Fruit fly (Drosophila melanogaster) whole organism, embryonic: ENCODE data around the gene CG43078.

Experiments
- Abd-B ChIP-seq: fragments of 200-800 bp; sonication (Bioruptor generic); optimal IDR thresholded peaks from 2 replicates; lab custom pipeline; 2018; ENCODE audit warnings: missing biosample characterization, mild to moderate bottlenecking, missing genetic modification characterization, moderate library complexity
- Asciz ChIP-seq: fragments of 200-800 bp; sonication (Bioruptor generic); optimal IDR thresholded peaks from 2 replicates; lab custom pipeline; 2017; ENCODE audit warnings: missing biosample characterization, mild to moderate bottlenecking, missing genetic modification characterization, missing genetic modification reagents
- Atf3 ChIP-seq: fragments of 200-800 bp; sonication (Bioruptor generic); optimal IDR thresholded peaks from 3 replicates; lab custom pipeline; 2016; ENCODE audit warnings: missing biosample characterization, missing genetic modification characterization
- Awh ChIP-seq: fragments of 200-800 bp; sonication (Bioruptor generic); IDR thresholded peaks from 2 replicates; pipeline ENCODE4, ENCODE4 v1.3.6; 2022; ENCODE audit warnings: missing biosample characterization, missing genetic modification characterization
- BtbVII ChIP-seq: fragments of 200-800 bp; sonication (Bioruptor generic); optimal IDR thresholded peaks from 3 replicates; lab custom pipeline; 2017; ENCODE audit warnings: missing biosample characterization, mild to moderate bottlenecking, missing genetic modification characterization
- CG12942 ChIP-seq: fragments of 200-800 bp; sonication (Bioruptor generic); optimal IDR thresholded peaks from 3 replicates; lab custom pipeline; 2016; ENCODE audit warnings: missing biosample characterization, missing genetic modification characterization
- CG13424 ChIP-seq: fragments of 200-800 bp; sonication (Bioruptor generic); optimal IDR thresholded peaks from 2 replicates; lab custom pipeline; 2019; ENCODE audit warnings: missing biosample characterization, mild to moderate bottlenecking, missing genetic modification characterization, moderate library complexity
- CG14710 ChIP-seq: fragments of 200-800 bp; sonication (Bioruptor generic); optimal IDR thresholded peaks from 3 replicates; lab custom pipeline; 2019; ENCODE audit warnings: missing biosample characterization, mild to moderate bottlenecking, missing genetic modification characterization, moderate library complexity
- CG15514 ChIP-seq: fragments of 200-800 bp; sonication (Bioruptor generic); optimal IDR thresholded peaks from 3 replicates; lab custom pipeline; 2017; ENCODE audit warnings: missing biosample characterization, missing genetic modification characterization, mild to moderate bottlenecking, moderate library complexity, missing genetic modification reagents
- CG1647 ChIP-seq: fragments of 200-800 bp; sonication (Bioruptor generic); optimal IDR thresholded peaks from 3 replicates; lab custom pipeline; 2016; ENCODE audit warnings: missing biosample characterization, missing genetic modification characterization
- CG2199 ChIP-seq: fragments of 200-800 bp; sonication (Bioruptor generic); IDR thresholded peaks from 3 replicates; pipeline ENCODE4 v1.3.6; 2022; ENCODE audit warnings: missing biosample characterization, missing genetic modification characterization
- CG2678 ChIP-seq: fragments of 200-800 bp; sonication (Bioruptor generic); optimal IDR thresholded peaks from 3 replicates; lab custom pipeline; 2019; ENCODE audit warnings: missing biosample characterization, mild to moderate bottlenecking, missing genetic modification characterization, moderate library complexity
- CG2889 ChIP-seq: fragments of 200-800 bp; sonication (Bioruptor generic); IDR thresholded peaks from 3 replicates; pipeline ENCODE4 v1.3.6; 2022; ENCODE audit warnings: missing biosample characterization, missing genetic modification characterization
- CG3163 ChIP-seq: fragments of 200-800 bp; sonication (Bioruptor generic); optimal IDR thresholded peaks from 3 replicates; lab custom pipeline; 2016; ENCODE audit warnings: missing biosample characterization, missing genetic modification characterization
- CG4328 ChIP-seq: fragments of 200-800 bp; sonication (Bioruptor generic); optimal IDR thresholded peaks from 3 replicates; lab custom pipeline; 2017; ENCODE audit warnings: missing biosample characterization, missing genetic modification reagents, missing genetic modification characterization
- CG7745 ChIP-seq: fragments of 200-800 bp; sonication (Bioruptor generic); optimal IDR thresholded peaks from 2 replicates; lab custom pipeline; 2018; ENCODE audit warnings: missing biosample characterization, mild to moderate bottlenecking, missing genetic modification characterization, moderate library complexity
- CG8290 ChIP-seq, 3 experiments: fragments of 200-800 bp; sonication (Bioruptor generic); optimal IDR thresholded peaks; 2 replicates each; lab custom pipeline; 2016 to 2019; ENCODE audit warnings: missing biosample characterization in 3 of 3, missing genetic modification characterization in 3 of 3, mild to moderate bottlenecking in 2 of 3, moderate library complexity in 1 of 3
- CTCF ChIP-seq: fragments of 200-800 bp; sonication (Bioruptor generic); optimal IDR thresholded peaks from 2 replicates; lab custom pipeline; 2017; ENCODE audit warnings: missing biosample characterization, mild to moderate bottlenecking, missing genetic modification characterization, moderate library complexity
- CrebB ChIP-seq: fragments of 200-800 bp; sonication (Bioruptor generic); optimal IDR thresholded peaks from 3 replicates; lab custom pipeline; 2018; ENCODE audit warnings: missing biosample characterization, mild to moderate bottlenecking, missing genetic modification characterization
- ERR ChIP-seq: fragments of 200-800 bp; sonication (Bioruptor generic); optimal IDR thresholded peaks from 2 replicates; lab custom pipeline; 2016; ENCODE audit warnings: missing biosample characterization, missing genetic modification characterization
- Fer3 ChIP-seq: fragments of 200-800 bp; sonication (Bioruptor generic); optimal IDR thresholded peaks from 2 replicates; lab custom pipeline; 2018; ENCODE audit warnings: missing biosample characterization, mild to moderate bottlenecking, missing genetic modification characterization, moderate library complexity
- Hmr ChIP-seq: fragments of 200-800 bp; sonication (Bioruptor generic); optimal IDR thresholded peaks from 3 replicates; lab custom pipeline; 2017; ENCODE audit warnings: mild to moderate bottlenecking, missing biosample characterization, missing genetic modification reagents, missing genetic modification characterization
- Lhr ChIP-seq: fragments of 200-800 bp; sonication (Bioruptor generic); optimal IDR thresholded peaks from 3 replicates; lab custom pipeline; 2017; ENCODE audit warnings: mild to moderate bottlenecking, missing biosample characterization, missing genetic modification reagents, missing genetic modification characterization
- Meics ChIP-seq: fragments of 200-800 bp; sonication (Bioruptor generic); optimal IDR thresholded peaks from 2 replicates; lab custom pipeline; 2017; ENCODE audit warnings: missing biosample characterization, mild to moderate bottlenecking, missing genetic modification characterization
- NK7.1 ChIP-seq: fragments of 200-800 bp; sonication (Bioruptor generic); optimal IDR thresholded peaks from 3 replicates; lab custom pipeline; 2016; ENCODE audit warnings: missing biosample characterization, missing genetic modification characterization
- Spps ChIP-seq: fragments of 200-800 bp; sonication (Bioruptor generic); optimal IDR thresholded peaks from 2 replicates; lab custom pipeline; 2018; ENCODE audit warnings: missing biosample characterization, mild to moderate bottlenecking, missing genetic modification characterization
- Sry-β ChIP-seq: fragments of 200-800 bp; sonication (Bioruptor generic); optimal IDR thresholded peaks from 2 replicates; lab custom pipeline; 2018; ENCODE audit warnings: missing biosample characterization, mild to moderate bottlenecking, missing genetic modification characterization, moderate library complexity
- Sry-δ ChIP-seq: fragments of 200-800 bp; sonication (Bioruptor generic); optimal IDR thresholded peaks from 2 replicates; lab custom pipeline; 2016; ENCODE audit warnings: missing biosample characterization, missing genetic modification characterization
- az2 ChIP-seq: fragments of 200-800 bp; sonication (Bioruptor generic); optimal IDR thresholded peaks from 3 replicates; lab custom pipeline; 2016; ENCODE audit warnings: missing biosample characterization, missing genetic modification characterization
- bbx ChIP-seq: fragments of 200-800 bp; sonication (Bioruptor generic); IDR thresholded peaks from 2 replicates; pipeline ENCODE4 v1.3.6; 2022; ENCODE audit warnings: missing biosample characterization, missing genetic modification characterization; ENCODE audit not compliant: partially characterized antibody
- btn ChIP-seq: fragments of 200-800 bp; sonication (Bioruptor generic); optimal IDR thresholded peaks from 2 replicates; lab custom pipeline; 2016; ENCODE audit warnings: missing biosample characterization, missing genetic modification characterization
- cad ChIP-seq: fragments of >200 bp; optimal IDR thresholded peaks from 2 replicates; lab custom pipeline; 2017; ENCODE audit warnings: missing biosample characterization, missing genetic modification characterization
- crol ChIP-seq: fragments of 200-800 bp; sonication (Bioruptor generic); IDR thresholded peaks from 2 replicates; pipeline ENCODE4 v1.3.6; 2022; ENCODE audit warnings: missing biosample characterization, missing genetic modification characterization
- dimm ChIP-seq: fragments of 200-800 bp; sonication (Bioruptor generic); IDR thresholded peaks from 2 replicates; pipeline ENCODE4 v1.3.6; 2022; ENCODE audit warnings: missing biosample characterization, missing genetic modification characterization
- fd102C ChIP-seq: fragments of 200-800 bp; sonication (Bioruptor generic); optimal IDR thresholded peaks from 2 replicates; lab custom pipeline; 2018; ENCODE audit warnings: missing biosample characterization, mild to moderate bottlenecking, missing genetic modification characterization, moderate library complexity
- fru ChIP-seq: fragments of >200 bp; optimal IDR thresholded peaks from 2 replicates; lab custom pipeline; 2017
- gt ChIP-seq: fragments of 200-800 bp; sonication (Bioruptor generic); IDR thresholded peaks from 2 replicates; pipeline ENCODE4 v1.3.6; 2022; ENCODE audit warnings: missing biosample characterization, missing genetic modification characterization
- mirr ChIP-seq: fragments of 200-800 bp; sonication (Bioruptor generic); optimal IDR thresholded peaks from 3 replicates; lab custom pipeline; 2018; ENCODE audit warnings: missing biosample characterization, mild to moderate bottlenecking, missing genetic modification characterization
- nmo ChIP-seq: fragments of 200-800 bp; sonication (Bioruptor generic); optimal IDR thresholded peaks from 2 replicates; lab custom pipeline; 2018; ENCODE audit warnings: missing biosample characterization, mild to moderate bottlenecking, missing genetic modification characterization, moderate library complexity
- otp ChIP-seq: fragments of 200-800 bp; sonication (Bioruptor generic); IDR thresholded peaks from 3 replicates; pipeline ENCODE4, ENCODE4 v1.3.6; 2022; ENCODE audit warnings: missing biosample characterization, missing genetic modification characterization
- pnt ChIP-seq: fragments of 200-800 bp; sonication (Bioruptor generic); optimal IDR thresholded peaks from 3 replicates; lab custom pipeline; 2016; ENCODE audit warnings: missing biosample characterization, missing genetic modification characterization
- prd ChIP-seq, 3 experiments: fragments of >200 bp in 2 of 3; fragments of 200-800 bp in 1 of 3; sonication (Bioruptor generic) in 1 of 3; optimal IDR thresholded peaks in 2 of 3; IDR thresholded peaks in 1 of 3; 2 replicates in 2 of 3; 3 replicates in 1 of 3; pipeline versions ENCODE4 v1.3.6 to Lab custom; 2017 to 2022; ENCODE audit warnings: missing biosample characterization in 1 of 3, missing genetic modification characterization in 1 of 3
- slbo ChIP-seq: fragments of 200-800 bp; sonication (Bioruptor generic); IDR thresholded peaks from 2 replicates; pipeline ENCODE4 v1.3.6; 2022; ENCODE audit warnings: missing biosample characterization, missing genetic modification characterization
- tap ChIP-seq: fragments of 200-800 bp; optimal IDR thresholded peaks from 3 replicates; lab custom pipeline; 2019; ENCODE audit warnings: missing biosample characterization, mild to moderate bottlenecking, missing genetic modification characterization, moderate library complexity
- tgo ChIP-seq: fragments of 200-800 bp; sonication (Bioruptor generic); IDR thresholded peaks from 3 replicates; pipeline ENCODE4 v1.3.6; 2022; ENCODE audit warnings: missing biosample characterization, missing genetic modification characterization
- trh ChIP-seq: fragments of 200-800 bp; sonication (Bioruptor generic); optimal IDR thresholded peaks from 2 replicates; lab custom pipeline; 2016; ENCODE audit warnings: missing biosample characterization, missing genetic modification characterization
- tup ChIP-seq: fragments of 200-800 bp; sonication (Bioruptor generic); optimal IDR thresholded peaks from 2 replicates; lab custom pipeline; 2016; ENCODE audit warnings: missing biosample characterization, mild to moderate bottlenecking, missing genetic modification characterization, moderate library complexity
- usp ChIP-seq: fragments of >200 bp; optimal IDR thresholded peaks from 2 replicates; lab custom pipeline; 2017; ENCODE audit warnings: missing biosample characterization, missing genetic modification characterization
- vfl ChIP-seq: fragments of 200-800 bp; sonication (Bioruptor generic); optimal IDR thresholded peaks from 2 replicates; lab custom pipeline; 2016; ENCODE audit warnings: missing biosample characterization, missing genetic modification characterization
- wor ChIP-seq: fragments of 200-800 bp; sonication (Bioruptor generic); IDR thresholded peaks from 2 replicates; pipeline ENCODE4 v1.3.6; 2022; ENCODE audit warnings: missing biosample characterization, missing genetic modification characterization
- zf30C ChIP-seq: fragments of 200-800 bp; sonication (Bioruptor generic); optimal IDR thresholded peaks from 3 replicates; lab custom pipeline; 2018; ENCODE audit warnings: missing biosample characterization, mild to moderate bottlenecking, missing genetic modification characterization
- zfh1 ChIP-seq: fragments of 200-800 bp; sonication (Bioruptor generic); IDR thresholded peaks from 3 replicates; pipeline ENCODE4 v1.3.6; 2022; ENCODE audit warnings: missing biosample characterization, missing genetic modification characterization

The CG43078 gene

dm6 chr3L:8544710-8545109 lies 31.9 kb upstream of the CG43078 start, which contains the start of gene rhea (continued):
- TF ChIP-seq slbo (GFP tag; lab: Robert Waterston, UW) (peak; percentile 39; the same call in 1 of the 2 replicates), CG8290 (GFP tag; optimal IDR thresholded peaks at IDR 0.05; lab: Kevin White, UChicago) (no peak), CG8290 (tag; optimal IDR thresholded peaks at IDR 0.05; lab: Kevin White, UChicago) (no peak), Awh (no peak), tap (peak; percentile 13), zfh1 (0 out of 3 replicates have a peak, but pooled peaks have one; percentile 22), wor (GFP tag; lab: Robert Waterston, UW) (no peak), fd102C (GFP tag; lab: Kevin White, UChicago) (no peak), CrebB (tag; lab: Kevin White, UChicago) (no peak), CG2678 (tag; lab: Kevin White, UChicago) (peak; percentile 8), zf30C (GFP tag; lab: Kevin White, UChicago) (no peak), ERR (GFP tag; lab: Kevin White, UChicago) (no peak), az2 (GFP tag; lab: Kevin White, UChicago) (peak; percentile 18), CG3163 (GFP tag; lab: Kevin White, UChicago) (no peak), trh (GFP tag; lab: Kevin White, UChicago) (no peak), Hmr (no peak), gt (GFP tag; lab: Robert Waterston, UW) (no peak), fru (lab: Kevin White, UChicago) (no peak), Fer3 (tag; lab: Kevin White, UChicago) (no peak), pnt (GFP tag; lab: Kevin White, UChicago) (no peak), dimm (no peak), Asciz (GFP tag; lab: Kevin White, UChicago) (no peak), vfl (GFP tag; lab: Kevin White, UChicago) (no peak), Lhr (GFP tag; lab: Kevin White, UChicago) (no peak), Sry-β (GFP tag; lab: Kevin White, UChicago) (no peak), cad (GFP tag; lab: Kevin White, UChicago) (no peak), mirr (GFP tag; lab: Kevin White, UChicago) (no peak), CG2889 (GFP tag; lab: Robert Waterston, UW) (no peak), CG15514 (GFP tag; lab: Kevin White, UChicago) (peak; percentile 98), CG4328 (GFP tag; lab: Kevin White, UChicago) (no peak), Meics (no peak), tgo (GFP tag; lab: Robert Waterston, UW) (no peak), btn (GFP tag; lab: Kevin White, UChicago) (no peak), Spps (tag; lab: Kevin White, UChicago) (no peak), nmo (GFP tag; lab: Kevin White, UChicago) (peak; percentile 55), Sry-δ (GFP tag; lab: Kevin White, UChicago) (peak; percentile 52), NK7.1 (GFP tag; lab: Kevin White, UChicago) (no peak), prd (optimal IDR thresholded peaks at IDR 0.05; lab: Kevin White, UChicago) (no peak), prd (GFP tag; IDR thresholded peaks at IDR 0.05; lab: Robert Waterston, UW) (0 out of 3 replicates have a peak, but pooled peaks have one; percentile 8), BtbVII (GFP tag; lab: Kevin White, UChicago) (no peak), CG2199 (no peak), Abd-B (GFP tag; lab: Kevin White, UChicago) (no peak), Atf3 (GFP tag; lab: Kevin White, UChicago) (no peak), tup (GFP tag; lab: Kevin White, UChicago) (no peak), usp (GFP tag; lab: Kevin White, UChicago) (no peak), CG12942 (GFP tag; lab: Kevin White, UChicago) (no peak), otp (peak; percentile 24; the same call in 1 of the 3 replicates), CG1647 (GFP tag; lab: Kevin White, UChicago) (no peak), CTCF (GFP tag; lab: Kevin White, UChicago) (peak; percentile 28), CG13424 (tag; lab: Kevin White, UChicago) (peak; percentile 15), CG7745 (no peak), crol (GFP tag; lab: Robert Waterston, UW) (no peak), bbx (GFP tag; lab: Robert Waterston, UW) (peak; percentile 77), CG14710 (tag; lab: Kevin White, UChicago) (peak; percentile 64)
